Fruit fly (Drosophila melanogaster) ovary, adult (tissue): ENCODE data around the gene WDR79.

Experiments used
- CG17801 ChIP-seq: fragments of 200-800 bp; optimal IDR thresholded peaks from 2 replicates; lab custom pipeline; 2019; ENCODE audit warnings: missing biosample characterization, mild to moderate bottlenecking, missing genetic modification characterization, moderate library complexity; ENCODE audit not compliant: partially characterized antibody

WDR79 gene

DNA sequence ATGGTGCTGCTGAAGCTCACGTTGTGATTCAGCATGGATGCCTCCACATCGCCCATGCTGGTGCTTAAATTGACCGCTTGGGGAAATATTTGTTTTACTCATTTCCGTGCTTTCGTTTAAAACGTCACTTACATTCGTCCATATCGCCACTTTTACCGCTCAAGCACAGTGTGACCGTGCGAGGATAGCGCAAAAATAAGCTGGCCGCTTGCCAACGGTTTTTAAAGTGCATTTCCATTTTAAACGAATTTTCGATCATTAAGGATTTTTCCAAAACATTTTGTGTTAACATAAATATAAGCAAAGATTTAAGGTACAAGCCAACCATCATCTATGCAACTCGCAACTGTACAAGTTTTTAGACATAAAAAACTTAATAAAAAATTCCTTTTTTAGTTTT lies at the start of gene WDR79:
Gene WDR79, minus strand, starts transcription at position 298 of the 400 bp plus-strand sequence.
- no peak for TF ChIP-seq CG17801 (GFP tag; lab: Kevin White, UChicago)

DNA sequence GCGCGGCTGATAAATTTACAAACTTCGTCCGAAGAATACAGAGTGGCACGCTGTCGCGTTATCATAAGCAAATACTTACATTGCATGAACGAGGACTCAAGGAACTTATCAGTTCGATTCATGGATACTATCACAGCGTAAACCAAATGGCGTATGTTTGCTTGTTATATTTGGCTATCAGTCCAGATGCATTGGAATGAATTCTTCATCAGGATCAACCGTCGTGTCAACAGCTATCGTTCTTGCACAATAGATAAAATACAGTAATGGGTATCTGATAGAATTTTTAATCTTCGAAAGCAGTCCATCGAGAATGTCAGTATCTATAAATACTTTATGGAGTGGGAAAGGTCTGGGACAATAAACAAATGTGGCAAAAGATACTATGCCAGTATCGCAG lies 49.6 kb upstream of the WDR79 start:
- TF ChIP-seq CG17801 (GFP tag; lab: Kevin White, UChicago), result no peak

DNA sequence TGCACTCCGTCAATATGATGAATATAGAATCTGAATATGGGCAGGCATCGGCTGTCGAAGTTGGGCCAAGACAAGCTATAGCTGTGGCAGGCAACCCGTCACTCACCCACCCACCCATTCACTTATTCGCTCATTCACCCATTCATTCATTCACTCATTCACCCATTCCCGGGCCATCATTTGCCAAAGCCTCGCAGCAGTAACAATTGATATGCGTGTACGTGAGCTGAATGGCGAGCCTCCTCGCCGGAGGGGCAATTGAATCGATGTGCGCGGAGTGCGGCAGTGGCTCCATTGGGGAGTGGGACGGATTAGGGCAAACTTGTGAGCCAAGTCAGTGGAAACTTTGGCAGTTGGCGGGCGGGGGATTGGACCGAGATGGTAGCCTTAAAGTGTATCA lies 48.8 kb upstream of the WDR79 start:
- TF ChIP-seq CG17801 (GFP tag; lab: Kevin White, UChicago), result no peak

DNA sequence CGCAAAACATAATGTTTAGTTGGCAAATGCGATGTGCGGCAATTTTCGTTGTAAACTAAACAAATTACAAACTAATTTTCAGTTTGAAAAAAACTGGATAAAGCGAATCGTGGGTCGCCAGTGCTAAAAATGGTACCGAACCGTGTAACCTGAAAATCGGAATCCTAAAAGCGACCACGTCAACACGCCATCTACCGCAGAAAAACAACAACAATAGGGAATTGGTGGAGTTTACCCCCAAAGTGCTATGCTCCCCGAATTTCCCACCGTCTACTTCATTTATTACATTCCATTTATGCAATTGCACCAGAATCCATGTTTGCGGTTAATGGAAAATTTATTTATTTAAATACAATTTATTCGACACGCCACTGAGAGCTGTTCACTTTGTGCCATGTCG lies 45.4 kb upstream of the WDR79 start:
- TF ChIP-seq CG17801 (GFP tag; lab: Kevin White, UChicago), result no peak

DNA sequence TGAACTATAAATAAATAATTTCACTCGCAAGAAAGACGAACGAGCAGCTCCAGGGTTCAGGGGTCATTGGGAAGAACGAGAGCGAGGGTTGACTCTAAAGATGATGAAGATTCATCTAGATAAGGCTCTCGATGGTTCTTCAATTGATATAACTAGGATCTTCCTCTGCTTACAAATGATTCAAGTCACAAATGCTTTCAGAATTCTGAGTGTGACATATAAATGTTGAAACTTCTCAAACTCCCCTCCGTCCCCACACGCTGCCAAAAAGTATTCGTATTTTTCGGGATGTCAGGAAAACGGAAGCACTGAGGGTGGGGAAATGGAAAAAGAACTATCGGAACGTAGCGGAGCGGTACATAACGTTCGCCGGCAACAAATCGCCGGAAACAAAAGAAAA lies 43.6 kb upstream of the WDR79 start:
- no peak for TF ChIP-seq CG17801 (GFP tag; lab: Kevin White, UChicago)

DNA sequence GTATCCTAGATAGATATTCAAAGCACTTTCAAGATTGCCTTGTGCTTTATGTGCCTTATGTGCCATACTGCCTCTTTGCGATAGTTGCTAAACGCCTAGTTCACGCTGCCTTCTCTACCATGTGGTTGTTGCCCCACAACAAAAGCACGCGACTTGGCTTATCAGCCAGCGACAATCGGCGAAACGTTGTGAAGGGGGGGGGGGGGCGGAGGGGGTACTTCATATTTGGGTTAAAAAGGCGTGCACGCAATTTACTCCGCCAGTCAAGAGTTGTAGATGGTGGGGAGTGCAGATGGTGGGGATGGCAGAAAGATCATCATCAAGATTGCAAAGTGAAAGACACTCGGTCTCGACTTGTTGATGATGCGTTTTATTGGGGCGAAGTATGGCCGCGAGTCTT lies 41.5 kb upstream of the WDR79 start:
- TF ChIP-seq CG17801 (GFP tag; lab: Kevin White, UChicago), result no peak

DNA sequence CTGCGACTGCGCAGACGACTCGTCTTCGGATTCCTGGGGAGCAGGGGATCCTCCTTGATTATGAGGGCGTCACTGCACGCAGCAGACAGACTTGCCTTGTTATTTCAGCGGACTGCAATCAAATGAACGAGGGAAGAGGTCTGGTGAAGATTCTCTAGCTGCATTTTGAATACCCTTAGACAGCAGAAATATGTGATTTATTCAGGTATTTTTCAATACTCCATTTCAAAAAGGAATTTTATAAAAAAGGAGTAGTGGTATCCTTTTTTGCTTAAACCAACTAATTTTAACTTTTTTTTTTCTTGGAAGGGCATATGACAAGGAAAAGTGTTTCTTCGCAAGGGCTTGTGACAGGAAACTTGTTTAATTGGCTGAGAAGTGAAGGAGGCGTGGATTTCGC lies 38.1 kb upstream of the WDR79 start:
- TF ChIP-seq CG17801 (GFP tag; lab: Kevin White, UChicago), result no peak

DNA sequence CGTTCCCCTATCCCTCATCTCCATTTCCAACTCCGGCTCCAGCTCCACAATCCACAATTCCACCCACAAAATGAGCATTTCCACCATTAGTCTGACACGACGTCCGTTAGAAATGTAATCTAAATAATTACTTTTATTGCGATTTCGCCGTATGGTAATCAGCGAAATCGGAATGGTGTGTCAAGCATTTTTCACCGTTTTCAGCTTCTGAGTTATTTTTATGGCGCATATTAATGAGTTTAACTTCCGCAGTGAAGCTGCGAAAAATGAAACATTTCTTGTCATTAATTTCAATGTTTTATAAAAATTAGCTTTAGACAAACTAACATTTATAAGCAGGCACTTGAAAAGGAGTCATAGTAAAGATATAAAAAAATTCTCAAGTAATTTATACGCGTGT lies 32.5 kb upstream of the WDR79 start, which contains the start of gene CG13989:
Gene CG13989, plus strand, starts transcription at position 301 of the 400 bp plus-strand sequence.
- no peak for TF ChIP-seq CG17801 (GFP tag; lab: Kevin White, UChicago)

DNA sequence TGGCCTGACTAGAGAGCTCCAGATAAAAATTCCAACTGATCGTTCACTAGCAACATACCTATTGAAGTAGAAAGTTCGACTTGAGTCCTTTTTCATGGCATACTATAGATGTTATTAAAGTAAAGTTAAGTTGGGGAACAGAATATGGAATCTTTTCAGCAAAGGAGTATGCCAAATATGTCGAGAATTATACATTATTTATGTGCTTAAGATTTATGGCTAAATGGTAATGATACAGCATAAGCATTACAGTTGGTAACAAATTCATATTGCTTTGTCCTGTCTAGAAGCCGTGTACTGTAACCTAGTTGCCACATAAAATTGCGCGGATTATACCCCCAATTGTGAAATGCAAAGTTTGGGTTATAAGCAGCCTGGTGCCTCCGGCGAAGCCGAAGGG lies 27.5 kb upstream of the WDR79 start, which contains the start of gene CG31639:
Gene CG31639, minus strand, starts transcription at position 101 of the 400 bp plus-strand sequence.
- TF ChIP-seq CG17801 (GFP tag; lab: Kevin White, UChicago), result no peak

DNA sequence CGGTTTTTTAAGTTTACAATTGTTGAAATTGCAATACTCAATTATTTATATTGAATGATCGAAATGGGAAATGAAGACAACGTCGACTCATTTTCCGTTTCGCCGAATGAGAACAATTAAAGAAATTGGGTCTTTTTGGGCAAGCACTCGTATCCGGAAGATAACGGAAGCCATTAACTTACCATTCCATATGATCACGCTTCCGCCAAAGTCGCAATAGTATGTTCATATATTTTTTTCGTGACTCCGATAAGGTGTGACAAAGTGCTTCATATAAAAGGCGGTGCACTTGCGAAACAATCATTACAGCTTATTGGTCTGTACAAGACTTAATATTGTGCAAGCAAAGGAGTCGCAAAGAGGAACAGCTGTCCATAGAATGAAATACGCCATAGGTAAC lies 24.1 kb upstream of the WDR79 start, which contains the start of gene Muc26B:
Gene Muc26B, plus strand, starts transcription at position 301 of the 400 bp plus-strand sequence.
- TF ChIP-seq CG17801 (GFP tag; lab: Kevin White, UChicago), result no peak

DNA sequence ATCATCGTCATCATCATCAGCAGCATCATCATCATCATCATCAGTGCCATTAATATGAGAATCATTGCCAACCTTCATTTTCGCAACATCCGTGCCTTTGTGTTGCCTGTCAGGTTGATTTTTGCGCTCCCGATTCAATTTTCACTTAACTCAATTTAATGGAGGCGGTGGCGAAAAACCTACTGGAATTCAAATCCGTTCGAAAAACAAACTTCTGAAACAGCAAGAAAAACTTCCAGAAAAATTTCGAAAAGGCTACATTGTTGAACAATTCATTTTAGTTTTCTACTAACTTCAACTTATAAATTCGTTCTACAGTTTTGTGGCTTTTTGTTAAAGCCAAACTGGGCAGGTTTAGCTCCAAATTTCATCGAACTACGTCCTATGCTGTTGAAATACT lies 11.5 kb upstream of the WDR79 start, which contains the start of gene CG13991:
Gene CG13991, plus strand, starts transcription at position 301 of the 400 bp plus-strand sequence.
- TF ChIP-seq CG17801 (GFP tag; lab: Kevin White, UChicago), result no peak

DNA sequence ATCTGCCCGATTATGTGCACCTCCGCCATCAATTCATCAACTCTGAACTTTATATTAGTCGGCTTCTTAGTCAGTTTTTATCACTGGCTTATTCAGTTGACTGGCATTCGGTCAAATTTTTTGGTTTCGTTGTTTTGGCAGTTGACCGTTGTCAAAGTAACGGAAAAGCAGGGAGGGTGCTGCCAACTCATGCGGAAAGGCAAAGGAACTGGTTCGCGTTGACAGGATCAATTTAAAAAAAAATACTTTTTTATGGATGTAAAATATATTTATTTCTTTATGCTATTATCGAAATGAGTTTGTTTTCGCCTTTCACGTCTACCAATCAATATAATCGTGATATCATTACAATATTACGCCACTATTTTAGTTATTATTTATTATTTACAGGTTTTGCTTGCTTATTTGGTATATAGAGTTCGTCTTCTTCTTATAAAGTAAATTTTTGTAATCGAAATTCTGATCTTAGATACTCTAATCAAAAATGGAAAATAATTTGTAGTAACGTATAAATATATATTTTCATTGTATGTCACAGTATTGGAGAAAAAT lies 3.0 kb upstream of the WDR79 start, which contains the start of the genes B9d2, tctn and CG9222:
Gene B9d2, minus strand, starts transcription at position 130 of the 552 bp plus-strand sequence.
Gene tctn, minus strand, starts transcription at position 130 of the 552 bp plus-strand sequence.
Gene CG9222, plus strand, starts transcription at position 502 of the 552 bp plus-strand sequence.
- TF ChIP-seq CG17801 (GFP tag; lab: Kevin White, UChicago), result no peak

DNA sequence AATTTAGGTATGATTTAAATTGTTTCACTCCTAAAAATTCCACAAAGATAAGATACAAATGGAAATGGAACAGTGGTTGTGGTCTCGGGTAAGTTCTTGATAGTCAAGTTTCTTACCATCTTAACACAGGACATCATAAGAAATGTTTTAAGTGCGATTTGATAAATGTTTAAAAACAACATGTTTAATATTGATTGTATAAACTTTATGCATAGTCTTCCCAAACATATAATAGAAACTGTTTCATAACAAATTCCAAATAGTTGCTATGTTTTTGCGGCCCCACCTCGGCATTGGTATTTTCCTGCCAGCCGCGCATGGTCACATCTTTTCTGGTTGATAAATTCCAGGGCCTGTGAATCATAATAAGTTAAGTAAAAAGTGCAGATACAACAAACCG lies 2.8 kb downstream of the WDR79 start, which contains the start of gene Arpc4:
Gene Arpc4, plus strand, starts transcription at position 318 of the 400 bp plus-strand sequence.
- TF ChIP-seq CG17801 (GFP tag; lab: Kevin White, UChicago), result peak; percentile 23

DNA sequence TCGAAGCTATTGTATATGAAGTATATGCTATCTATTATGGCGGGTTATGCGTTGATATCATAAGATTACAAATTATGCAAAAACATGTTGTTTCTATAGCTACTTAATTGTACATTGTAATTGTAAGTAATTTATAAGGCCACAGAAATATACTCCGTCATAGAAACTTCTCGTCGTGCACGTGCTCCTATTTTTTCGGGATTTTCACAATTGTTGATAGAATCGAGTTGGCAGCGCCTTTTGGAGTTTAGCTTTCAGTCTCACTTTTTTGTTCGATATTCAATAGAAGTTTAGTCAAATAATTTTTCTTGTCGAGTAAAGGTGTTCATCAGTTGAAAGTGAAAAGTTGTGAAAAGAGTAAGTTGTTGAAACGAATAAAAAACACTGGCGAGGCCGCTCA lies 9.4 kb downstream of the WDR79 start, which contains the start of gene CG31642:
Gene CG31642, plus strand, starts transcription at position 301 of the 400 bp plus-strand sequence.
- TF ChIP-seq CG17801 (GFP tag; lab: Kevin White, UChicago), result no peak

DNA sequence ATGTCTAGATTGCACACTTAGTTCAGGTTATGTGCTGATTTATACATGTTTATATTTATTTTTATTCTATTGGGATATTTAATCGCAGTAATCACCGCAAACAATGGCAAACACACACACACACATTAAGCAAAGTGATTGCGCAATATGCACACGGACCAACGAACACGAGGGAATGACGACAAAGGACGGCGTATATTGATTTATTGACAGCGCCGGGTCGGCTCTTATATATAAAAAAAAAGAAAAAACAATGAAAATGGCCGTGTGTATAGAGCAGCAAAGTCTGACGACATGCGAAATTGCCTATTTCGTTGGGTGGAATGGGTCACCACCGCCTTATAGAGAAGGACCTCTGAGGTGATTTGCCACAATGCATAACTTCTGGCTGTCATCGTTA lies 16.8 kb downstream of the WDR79 start:
- no peak for TF ChIP-seq CG17801 (GFP tag; lab: Kevin White, UChicago)

DNA sequence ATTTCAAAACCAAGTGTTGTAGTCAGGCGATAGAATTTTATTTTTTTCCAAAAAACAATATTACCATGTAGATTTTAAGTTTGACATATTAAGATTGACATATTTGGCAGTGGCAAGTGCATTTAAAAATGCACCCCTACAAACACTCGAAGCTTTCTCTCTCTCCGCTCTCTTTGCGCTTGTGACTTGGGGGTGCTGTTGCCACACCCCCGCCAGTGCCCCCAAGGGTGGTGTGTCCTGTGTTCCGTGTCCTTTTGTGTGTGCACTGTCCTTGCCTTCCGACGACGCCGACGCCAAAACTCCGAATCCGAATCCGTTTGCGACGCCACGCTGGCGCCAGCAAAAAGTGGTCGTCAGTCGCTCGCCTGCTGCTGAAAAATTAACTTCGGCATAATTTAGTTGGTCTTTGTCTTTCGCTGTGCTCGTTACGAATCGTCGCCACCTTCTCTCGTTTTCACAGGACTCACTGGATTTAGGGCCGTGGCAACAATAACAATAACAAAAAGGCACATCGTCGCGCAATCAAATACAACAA lies 18.2 kb downstream of the WDR79 start:
- no peak for TF ChIP-seq CG17801 (GFP tag; lab: Kevin White, UChicago)
